Worm (Caenorhabditis elegans) whole organism, mixed stage, embryonic: ENCODE measurements around the gene F35D11.1.

Experiments
- ces-1 ChIP-seq: fragments of 150-350 bp; optimal IDR thresholded peaks from 2 replicates; lab custom pipeline; 2014; ENCODE audit warnings: missing biosample characterization, missing genetic modification reagents, missing genetic modification characterization
- elt-3 ChIP-seq: fragments of 150-350 bp; optimal IDR thresholded peaks from 2 replicates; lab custom pipeline; 2014; ENCODE audit warnings: missing biosample characterization, missing genetic modification characterization
- lsy-2 ChIP-seq: fragments of 150-350 bp; optimal IDR thresholded peaks from 2 replicates; lab custom pipeline; 2014; ENCODE audit warnings: missing biosample characterization, missing genetic modification characterization
- mep-1 ChIP-seq: fragments of 150-350 bp; optimal IDR thresholded peaks from 2 replicates; lab custom pipeline; 2017; ENCODE audit warnings: missing biosample characterization, missing genetic modification reagents, missing genetic modification characterization, inconsistent platforms
- nhr-28 ChIP-seq: fragments of 150-350 bp; optimal IDR thresholded peaks from 2 replicates; lab custom pipeline; 2014; ENCODE audit warnings: missing biosample characterization, missing genetic modification characterization
- nhr-76 ChIP-seq: sonication (generic microtip); optimal IDR thresholded peaks from 2 replicates; lab custom pipeline; 2017; ENCODE audit warnings: missing biosample characterization, missing genetic modification characterization
- pha-4 ChIP-seq: fragments of 150-350 bp; optimal IDR thresholded peaks from 2 replicates; lab custom pipeline; 2018; ENCODE audit warnings: missing biosample characterization, missing genetic modification reagents, missing genetic modification characterization
- snpc-4 ChIP-seq: fragments of 150-350 bp; optimal IDR thresholded peaks from 2 replicates; lab custom pipeline; 2014; ENCODE audit warnings: missing biosample characterization, missing genetic modification characterization

- TF ChIP-seq nhr-28 (tag; lab: Kevin White, UChicago) (no peak), lsy-2 (tag; lab: Kevin White, UChicago) (no peak), pha-4 (no peak), snpc-4 (tag; lab: Kevin White, UChicago) (no peak), ces-1 (GFP tag; lab: Kevin White, UChicago) (no peak), elt-3 (no peak), nhr-76 (no peak), mep-1 (no peak)
Observed at ce11 chrII:4674188-4674587, 47.5 kb downstream of the F35D11.1 start.
